Worm (Caenorhabditis elegans) whole organism, L1 larva: Measurements from ENCODE around the gene Y54G2A.18.
A peak's percentile ranks its signal among the peaks of the same experiment; 100 is the strongest.

ENCODE experiments used
- ets-5 ChIP-seq: fragments of 200-800 bp; sonication (Bioruptor generic); IDR thresholded peaks from 2 replicates; pipeline ENCODE4 v1.3.6; 2022; ENCODE audit warnings: missing genetic modification characterization, missing compliant biosample characterization
- lin-13 ChIP-seq: fragments of 150-350 bp; optimal IDR thresholded peaks from 2 replicates; lab custom pipeline; 2014; ENCODE audit warnings: missing biosample characterization, missing genetic modification reagents, missing genetic modification characterization
- lin-39 ChIP-seq: fragments of 150-350 bp; optimal IDR thresholded peaks from 2 replicates; lab custom pipeline; 2014; ENCODE audit warnings: missing biosample characterization, missing genetic modification reagents, missing genetic modification characterization
- nhr-28 ChIP-seq: fragments of 150-350 bp; optimal IDR thresholded peaks from 2 replicates; lab custom pipeline; 2014; ENCODE audit warnings: missing biosample characterization, missing genetic modification characterization
- rnt-1 ChIP-seq: sonication (generic microtip); optimal IDR thresholded peaks from 2 replicates; lab custom pipeline; 2016; ENCODE audit warnings: mild to moderate bottlenecking, missing genetic modification characterization, moderate library complexity, missing compliant biosample characterization

- TF ChIP-seq ets-5 (GFP tag; lab: Robert Waterston, UW) (no peak), lin-39 (no peak), lin-13 (GFP tag; lab: Kevin White, UChicago) (no peak), nhr-28 (tag; lab: Kevin White, UChicago) (no peak), rnt-1 (tag; lab: Kevin White, UChicago) (peak; percentile 54)
These were observed 7.0 kb downstream of the Y54G2A.18 start for ce11 chrIV:2885260-2885659.
